Worm (Caenorhabditis elegans) whole organism, L2 larva: Measurements from ENCODE around the gene set-30.

Source experiments
- aly-2 ChIP-seq: fragments of 150-350 bp; optimal IDR thresholded peaks from 2 replicates; lab custom pipeline; 2014; ENCODE audit warnings: missing biosample characterization, missing genetic modification characterization
- ceh-82 ChIP-seq: fragments of 150-350 bp; optimal IDR thresholded peaks from 2 replicates; lab custom pipeline; 2014; ENCODE audit warnings: missing biosample characterization, missing genetic modification characterization
- gmeb-1 ChIP-seq: fragments of 150-350 bp; optimal IDR thresholded peaks from 2 replicates; lab custom pipeline; 2014; ENCODE audit warnings: missing biosample characterization, missing genetic modification characterization
- lsy-2 ChIP-seq, 2 experiments: fragments of 150-350 bp in 1 of 2; sonication (generic microtip) in 1 of 2; optimal IDR thresholded peaks; 2 replicates each; lab custom pipeline; 2014 to 2017; ENCODE audit warnings: missing biosample characterization in 2 of 2, missing genetic modification characterization in 2 of 2
- sma-9 ChIP-seq, 2 experiments: fragments of 150-350 bp in 1 of 2; sonication (generic microtip) in 1 of 2; optimal IDR thresholded peaks; 2 replicates each; lab custom pipeline; 2014 to 2016; ENCODE audit warnings: missing genetic modification characterization in 2 of 2, mild to moderate bottlenecking in 1 of 2, missing biosample characterization in 1 of 2, missing compliant biosample characterization in 1 of 2, missing genetic modification reagents in 1 of 2, moderate library complexity in 1 of 2

- TF ChIP-seq ceh-82 (tag; lab: Kevin White, UChicago) (no peak), gmeb-1 (tag; lab: Kevin White, UChicago) (no peak), aly-2 (tag; lab: Kevin White, UChicago) (no peak), lsy-2 (tag; optimal IDR thresholded peaks at IDR 0.05; lab: Kevin White, UChicago) (peak in 1 of 2 experiments; percentile 54), sma-9 (GFP tag; optimal IDR thresholded peaks at IDR 0.05; lab: Kevin White, UChicago) (peak; percentile 68), sma-9 (tag; optimal IDR thresholded peaks at IDR 0.05; lab: Kevin White, UChicago) (no peak)
Measured at ce11 chrX:4969228-4969627, 29.8 kb upstream of the set-30 start, which contains the start of gene M03F4.6.
